Worm (Caenorhabditis elegans) whole organism, mixed stage, embryonic: Measurements from ENCODE around the gene M02D8.6.

Source experiments
- blmp-1 ChIP-seq: fragments of 150-350 bp; optimal IDR thresholded peaks from 2 replicates; lab custom pipeline; 2014; ENCODE audit warnings: missing biosample characterization, missing genetic modification characterization
- ces-1 ChIP-seq: fragments of 150-350 bp; optimal IDR thresholded peaks from 2 replicates; lab custom pipeline; 2014; ENCODE audit warnings: missing biosample characterization, missing genetic modification reagents, missing genetic modification characterization
- elt-1 ChIP-seq: sonication (generic microtip); optimal IDR thresholded peaks from 2 replicates; lab custom pipeline; 2017; ENCODE audit warnings: missing genetic modification characterization, mild to moderate bottlenecking, missing compliant biosample characterization, antibody characterized with exemption, moderate library complexity, borderline replicate concordance; ENCODE audit not compliant: insufficient read depth
- mab-5 ChIP-seq: fragments of 150-350 bp; optimal IDR thresholded peaks from 2 replicates; lab custom pipeline; 2014; ENCODE audit warnings: missing biosample characterization, missing genetic modification characterization
- mep-1 ChIP-seq: fragments of 150-350 bp; optimal IDR thresholded peaks from 2 replicates; lab custom pipeline; 2017; ENCODE audit warnings: missing biosample characterization, missing genetic modification reagents, missing genetic modification characterization, inconsistent platforms
- nhr-12 ChIP-seq: fragments of 150-350 bp; optimal IDR thresholded peaks from 2 replicates; lab custom pipeline; 2014; ENCODE audit warnings: missing biosample characterization, missing genetic modification characterization
- pha-4 ChIP-seq: fragments of 150-350 bp; optimal IDR thresholded peaks from 2 replicates; lab custom pipeline; 2018; ENCODE audit warnings: missing biosample characterization, missing genetic modification reagents, missing genetic modification characterization
- snpc-4 ChIP-seq: fragments of 150-350 bp; optimal IDR thresholded peaks from 2 replicates; lab custom pipeline; 2014; ENCODE audit warnings: missing biosample characterization, missing genetic modification characterization
- unc-39 ChIP-seq: fragments of 150-350 bp; optimal IDR thresholded peaks from 2 replicates; lab custom pipeline; 2014; ENCODE audit warnings: missing biosample characterization, missing genetic modification characterization
- unc-62 ChIP-seq: fragments of 150-350 bp; optimal IDR thresholded peaks from 2 replicates; lab custom pipeline; 2014; ENCODE audit warnings: missing biosample characterization, missing genetic modification reagents, missing genetic modification characterization

DNA sequence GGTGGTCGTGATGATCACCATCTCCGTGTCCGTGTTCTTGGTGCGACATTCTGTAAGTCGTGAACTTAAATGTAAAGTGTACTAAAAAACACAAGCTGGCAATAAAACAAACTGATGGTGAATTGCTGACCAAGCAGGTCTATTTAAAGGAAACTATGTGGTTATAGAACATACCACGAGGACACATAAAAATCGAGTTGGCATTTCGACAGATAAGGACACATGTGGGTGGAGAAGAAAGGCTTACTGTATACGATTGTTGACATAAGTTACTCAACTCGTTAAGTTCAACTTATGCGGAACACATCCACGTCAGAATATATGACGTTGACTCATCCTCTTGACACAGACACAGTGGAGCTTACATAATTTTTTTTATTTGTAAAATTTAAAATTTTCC lies 12.9 kb downstream of the M02D8.6 start, which contains the start of gene F53A9.8:
- TF ChIP-seq mab-5 (tag; lab: Kevin White, UChicago) = no peak
- TF ChIP-seq snpc-4 (tag; lab: Kevin White, UChicago) = no peak
- TF ChIP-seq nhr-12 (tag; lab: Kevin White, UChicago) = no peak
- no peak for TF ChIP-seq elt-1 (tag; lab: Kevin White, UChicago)
- no peak for TF ChIP-seq pha-4
- TF ChIP-seq blmp-1 (tag; lab: Kevin White, UChicago) = no peak
- no peak for TF ChIP-seq unc-39 (tag; lab: Kevin White, UChicago)
- no peak for TF ChIP-seq unc-62 (GFP tag; lab: Kevin White, UChicago)
- TF ChIP-seq ces-1 (GFP tag; lab: Kevin White, UChicago) = no peak
- TF ChIP-seq mep-1 (tag; lab: Kevin White, UChicago) = no peak
